Worm (Caenorhabditis elegans): ENCODE results near the gene ins-1.

The ins-1 gene

ce11 chrIV:10449799-10450198, 13.3 kb downstream of the ins-1 start, which contains the start of gene F13B12.4:
TSS of gene F13B12.4 (minus strand) at chrIV:10449899.
- TF ChIP-seq pes-1 (GFP tag; IDR thresholded peaks at IDR 0.05) (no peak), ets-7 (tag; optimal IDR thresholded peaks at IDR 0.05) (no peak), scrt-1 (GFP tag; IDR thresholded peaks at IDR 0.05) (no peak), hmg-4 (GFP tag; optimal IDR thresholded peaks at IDR 0.05) (no peak), hnd-1 (tag; optimal IDR thresholded peaks at IDR 0.05) (no peak), sea-1 (GFP tag; conservative IDR thresholded peaks at IDR 0.05) (no peak), B0310.2 (tag; optimal IDR thresholded peaks at IDR 0.05) (no peak), ceh-36 (tag; optimal IDR thresholded peaks at IDR 0.05) (no peak), tbx-37 (GFP tag; conservative IDR thresholded peaks at IDR 0.05) (no peak), ceh-13 (GFP tag; optimal IDR thresholded peaks at IDR 0.05) (no peak), aly-1 (tag; optimal IDR thresholded peaks at IDR 0.05) (no peak), tbx-11 (GFP tag; IDR thresholded peaks at IDR 0.05) (no peak), F13C5.2 (tag; optimal IDR thresholded peaks at IDR 0.05) (no peak), flt-1 (GFP tag; IDR thresholded peaks at IDR 0.05) (no peak)

DNA sequence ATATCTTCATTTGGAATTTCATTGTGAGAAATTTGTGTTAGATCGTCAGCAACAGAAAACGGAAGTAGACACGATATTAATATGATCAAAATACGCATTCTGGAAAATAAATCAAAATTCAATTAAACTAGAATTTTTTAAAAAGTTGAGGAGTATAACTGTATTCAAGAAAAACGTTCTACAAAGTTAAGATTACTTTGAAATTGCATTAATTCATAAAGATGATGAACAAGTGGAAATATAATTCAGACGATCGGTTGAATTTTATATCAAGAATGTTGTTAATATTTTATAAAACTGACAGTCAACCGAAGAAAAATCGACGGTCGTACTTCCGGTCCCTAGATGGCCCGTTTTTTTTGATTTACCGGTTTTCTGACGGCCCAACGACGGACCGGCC, 16.5 kb downstream of the ins-1 start, which contains the start of gene F01D4.8:
F01D4.8 (minus strand) TSS at position 101 of the 400 bp plus-strand sequence.
- TF ChIP-seq hmg-4 (GFP tag; optimal IDR thresholded peaks at IDR 0.05) (no peak), pes-1 (GFP tag; IDR thresholded peaks at IDR 0.05) (no peak), sea-1 (GFP tag; conservative IDR thresholded peaks at IDR 0.05) (no peak), scrt-1 (GFP tag; IDR thresholded peaks at IDR 0.05) (no peak), ets-7 (tag; optimal IDR thresholded peaks at IDR 0.05) (no peak)

- TF ChIP-seq pes-1 (GFP tag; IDR thresholded peaks at IDR 0.05) = no peak
- no peak for TF ChIP-seq flt-1 (GFP tag; IDR thresholded peaks at IDR 0.05)
- no peak for TF ChIP-seq ama-1 (optimal IDR thresholded peaks at IDR 0.05)
- TF ChIP-seq hnd-1 (tag; optimal IDR thresholded peaks at IDR 0.05) = no peak
- no peak for TF ChIP-seq sea-1 (GFP tag; conservative IDR thresholded peaks at IDR 0.05)
- TF ChIP-seq tra-4 (tag; optimal IDR thresholded peaks at IDR 0.05) = no peak
- no peak for TF ChIP-seq F13C5.2 (tag; optimal IDR thresholded peaks at IDR 0.05)
- no peak for TF ChIP-seq tbx-37 (GFP tag; conservative IDR thresholded peaks at IDR 0.05)
- no peak for TF ChIP-seq aly-1 (tag; optimal IDR thresholded peaks at IDR 0.05)
- no peak for TF ChIP-seq ceh-13 (GFP tag; optimal IDR thresholded peaks at IDR 0.05)
- TF ChIP-seq ets-7 (tag; optimal IDR thresholded peaks at IDR 0.05) = no peak
Observed at ce11 chrIV:10457137-10457536, 20.6 kb downstream of the ins-1 start, which contains the start of gene srb-17. TSS of gene srb-17 (minus strand) at chrIV:10457237.

DNA sequence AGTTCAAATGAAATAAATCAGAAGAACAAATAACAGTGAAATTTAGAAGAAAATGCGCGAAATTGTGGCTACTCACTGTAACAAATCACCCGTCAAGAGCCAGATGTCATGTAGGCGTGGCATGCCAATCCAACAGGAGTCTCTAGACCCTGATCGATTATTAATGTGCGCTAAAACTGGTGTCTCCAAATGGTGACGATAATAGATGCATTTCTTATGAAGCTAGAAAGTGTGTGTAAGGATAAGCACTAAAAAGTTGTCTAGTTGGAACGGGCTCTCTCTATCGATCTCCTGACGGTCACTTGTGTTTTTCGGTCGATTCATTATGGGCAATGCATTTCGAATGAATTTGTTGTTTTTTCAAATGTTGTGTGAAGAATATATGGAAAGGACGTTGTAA, 25.3 kb downstream of the ins-1 start, which contains the start of gene mec-3:
mec-3 (minus strand) TSS at position 101 of the 400 bp plus-strand sequence.
- TF ChIP-seq ama-1 (optimal IDR thresholded peaks at IDR 0.05) (no peak), F13C5.2 (tag; optimal IDR thresholded peaks at IDR 0.05) (no peak), hmg-4 (GFP tag; optimal IDR thresholded peaks at IDR 0.05) (no peak), B0310.2 (tag; optimal IDR thresholded peaks at IDR 0.05) (no peak), sea-1 (GFP tag; conservative IDR thresholded peaks at IDR 0.05) (no peak), hmbx-1 (tag; optimal IDR thresholded peaks at IDR 0.05) (no peak), hnd-1 (tag; optimal IDR thresholded peaks at IDR 0.05) (no peak), ceh-36 (tag; optimal IDR thresholded peaks at IDR 0.05) (no peak), pes-1 (GFP tag; IDR thresholded peaks at IDR 0.05) (no peak), scrt-1 (GFP tag; IDR thresholded peaks at IDR 0.05) (no peak), tbx-11 (GFP tag; IDR thresholded peaks at IDR 0.05) (no peak)

- TF ChIP-seq hmg-4 (GFP tag; optimal IDR thresholded peaks at IDR 0.05) (no peak), aly-1 (tag; optimal IDR thresholded peaks at IDR 0.05) (no peak)
Observed at ce11 chrIV:10462608-10463007, 26.1 kb downstream of the ins-1 start.

DNA sequence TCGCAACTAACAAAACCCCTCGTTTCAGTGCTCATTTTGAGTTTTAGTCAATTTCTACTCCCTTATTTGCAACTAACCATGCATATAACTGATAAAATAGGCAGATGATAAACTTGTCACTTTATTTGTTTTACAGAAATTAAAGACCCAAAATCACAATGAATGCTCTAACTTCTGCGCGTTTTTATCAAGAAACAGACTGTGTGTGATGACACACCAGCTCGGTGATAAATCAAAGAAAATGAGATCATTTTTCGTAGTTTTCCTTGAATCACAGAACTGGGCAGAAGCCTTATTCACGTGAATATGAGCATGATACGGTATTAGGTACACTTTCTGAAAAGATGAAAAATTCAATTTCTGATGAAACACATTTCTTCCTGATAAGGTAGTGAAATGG, 26.6 kb downstream of the ins-1 start:
- TF ChIP-seq hnd-1 (tag; optimal IDR thresholded peaks at IDR 0.05) (no peak), B0310.2 (tag; optimal IDR thresholded peaks at IDR 0.05) (no peak), aly-1 (tag; optimal IDR thresholded peaks at IDR 0.05) (no peak), ceh-36 (tag; optimal IDR thresholded peaks at IDR 0.05) (no peak), ceh-13 (GFP tag; optimal IDR thresholded peaks at IDR 0.05) (no peak), scrt-1 (GFP tag; IDR thresholded peaks at IDR 0.05) (no peak), tbx-37 (GFP tag; conservative IDR thresholded peaks at IDR 0.05) (no peak), hmg-4 (GFP tag; optimal IDR thresholded peaks at IDR 0.05) (no peak), hmbx-1 (tag; optimal IDR thresholded peaks at IDR 0.05) (no peak), tra-4 (tag; optimal IDR thresholded peaks at IDR 0.05) (no peak), pes-1 (GFP tag; IDR thresholded peaks at IDR 0.05) (no peak), flt-1 (GFP tag; IDR thresholded peaks at IDR 0.05) (no peak)

DNA sequence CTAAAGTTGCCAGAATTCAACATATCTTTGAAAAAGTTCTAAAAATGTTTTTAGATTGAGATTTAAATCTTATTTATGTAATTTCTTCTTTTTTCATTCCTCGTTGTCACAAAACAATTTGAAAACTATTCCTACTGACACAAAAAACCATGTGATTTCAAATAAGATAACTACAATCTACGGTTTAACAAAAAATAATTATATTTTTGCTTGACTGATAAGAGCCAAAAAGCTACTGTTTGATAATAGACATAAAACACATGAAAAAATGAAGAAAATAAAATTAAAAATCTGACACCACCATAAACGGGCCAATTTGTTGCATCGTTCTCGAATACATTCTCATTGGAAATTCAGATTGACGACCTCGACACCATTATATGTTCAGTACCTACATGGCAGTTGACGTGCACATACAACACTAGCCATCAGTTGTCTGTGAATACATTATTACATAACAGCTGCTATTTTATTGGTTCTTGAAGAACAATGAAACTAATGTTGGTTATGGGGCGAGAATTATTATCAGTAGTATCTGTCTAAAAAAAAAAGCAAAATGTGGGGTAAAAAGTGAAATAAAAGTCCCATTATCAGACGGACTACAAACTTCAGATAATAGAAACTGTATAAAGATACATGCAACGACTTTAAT, 27.6 kb downstream of the ins-1 start, which contains the start of gene ugt-43:
ugt-43 (plus strand) TSS at position 602 of the 652 bp plus-strand sequence.
- TF ChIP-seq ceh-36 (tag; optimal IDR thresholded peaks at IDR 0.05) = no peak
- no peak for TF ChIP-seq ceh-13 (GFP tag; optimal IDR thresholded peaks at IDR 0.05)
- TF ChIP-seq hnd-1 (tag; optimal IDR thresholded peaks at IDR 0.05) = no peak
- no peak for TF ChIP-seq tbx-11 (GFP tag; IDR thresholded peaks at IDR 0.05)
- no peak for TF ChIP-seq F13C5.2 (tag; optimal IDR thresholded peaks at IDR 0.05)
- no peak for TF ChIP-seq B0310.2 (tag; optimal IDR thresholded peaks at IDR 0.05)
- no peak for TF ChIP-seq ama-1 (optimal IDR thresholded peaks at IDR 0.05)
- TF ChIP-seq tbx-37 (GFP tag; conservative IDR thresholded peaks at IDR 0.05) = no peak
- no peak for TF ChIP-seq aly-1 (tag; optimal IDR thresholded peaks at IDR 0.05)
- no peak for TF ChIP-seq hmbx-1 (tag; optimal IDR thresholded peaks at IDR 0.05)
- no peak for TF ChIP-seq pes-1 (GFP tag; IDR thresholded peaks at IDR 0.05)
- no peak for TF ChIP-seq ets-7 (tag; optimal IDR thresholded peaks at IDR 0.05)

DNA sequence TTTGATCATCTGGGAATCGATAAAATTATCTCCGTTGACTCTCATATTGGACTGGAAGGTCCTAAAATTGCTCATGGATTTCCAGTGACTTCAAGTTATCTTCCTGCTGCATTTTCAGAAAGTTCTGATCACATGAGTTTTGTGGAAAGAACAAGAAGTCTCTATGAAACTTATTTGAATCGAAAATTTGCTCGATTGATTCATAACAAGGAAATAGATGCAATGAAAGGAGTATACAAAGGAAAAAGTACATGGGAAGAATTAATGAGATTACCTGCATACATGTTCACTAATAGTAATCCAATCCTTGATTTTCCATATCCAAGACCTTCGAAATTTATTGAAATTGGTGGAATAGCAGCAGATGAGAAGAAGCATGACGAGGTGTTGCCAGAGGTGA, 29.3 kb downstream of the ins-1 start:
- TF ChIP-seq tra-4 (tag; optimal IDR thresholded peaks at IDR 0.05) = no peak
- no peak for TF ChIP-seq ets-7 (tag; optimal IDR thresholded peaks at IDR 0.05)
- no peak for TF ChIP-seq flt-1 (GFP tag; IDR thresholded peaks at IDR 0.05)
- no peak for TF ChIP-seq hnd-1 (tag; optimal IDR thresholded peaks at IDR 0.05)
- no peak for TF ChIP-seq hmbx-1 (tag; optimal IDR thresholded peaks at IDR 0.05)
- TF ChIP-seq aly-1 (tag; optimal IDR thresholded peaks at IDR 0.05) = no peak
- no peak for TF ChIP-seq scrt-1 (GFP tag; IDR thresholded peaks at IDR 0.05)
- no peak for TF ChIP-seq tbx-11 (GFP tag; IDR thresholded peaks at IDR 0.05)
